Worm (Caenorhabditis elegans): ENCODE measurements around the gene H40L08.7.

H40L08.7 gene

DNA sequence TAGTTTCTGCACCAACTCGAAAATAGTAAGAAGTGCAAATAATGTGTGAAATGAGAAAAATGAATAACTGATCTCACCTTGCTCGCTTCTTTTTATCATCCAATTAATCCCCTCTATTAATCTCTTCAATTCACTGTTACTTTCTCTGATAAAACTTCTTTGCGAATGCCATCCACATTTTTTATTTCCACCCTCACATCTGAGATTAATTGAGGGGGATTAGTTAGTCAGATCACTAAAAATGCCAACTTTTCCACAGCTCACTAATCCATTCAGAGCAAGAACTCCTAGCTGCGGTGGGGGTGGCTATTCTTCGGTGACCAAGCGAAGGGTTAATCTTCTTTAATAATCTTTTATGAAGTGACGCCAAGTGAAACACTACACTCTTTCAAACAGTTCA, 42.8 kb downstream of the H40L08.7 start, which contains the start of gene dsc-1:
TSS of gene dsc-1 (minus strand) at position 46 of the 400 bp plus-strand sequence.
- TF ChIP-seq ceh-39 (tag; optimal IDR thresholded peaks at IDR 0.05) (no peak), elt-1 (tag; optimal IDR thresholded peaks at IDR 0.05; ENCODE audit: borderline replicate concordance, insufficient read depth) (no peak), ham-2 (GFP tag; optimal IDR thresholded peaks at IDR 0.05) (no peak)

DNA sequence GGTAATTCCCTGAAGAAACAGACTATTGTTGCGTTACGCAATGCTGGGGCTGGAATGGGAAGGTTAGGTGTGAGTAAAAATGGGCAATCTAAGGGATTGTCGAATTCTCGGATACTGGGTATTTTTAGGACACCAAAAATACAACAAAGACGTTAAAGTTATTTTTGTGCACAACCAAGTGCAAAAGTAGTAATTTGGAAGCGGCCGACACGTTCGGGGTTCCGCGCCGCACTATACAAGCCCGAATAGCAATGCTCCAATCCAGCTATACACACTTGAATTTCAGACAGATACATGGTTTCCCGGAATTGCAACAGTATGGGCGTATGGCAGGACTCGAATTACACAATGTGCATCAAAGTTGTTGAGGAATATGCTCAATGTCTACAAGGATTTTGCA, 49.5 kb downstream of the H40L08.7 start:
- TF ChIP-seq lsy-2 (tag; optimal IDR thresholded peaks at IDR 0.05) (no peak), nhr-237 (tag; optimal IDR thresholded peaks at IDR 0.05) (no peak), nhr-76 (tag; optimal IDR thresholded peaks at IDR 0.05) (no peak), tbx-8 (GFP tag; optimal IDR thresholded peaks at IDR 0.05) (no peak), ham-2 (GFP tag; optimal IDR thresholded peaks at IDR 0.05) (no peak), elt-3 (tag; optimal IDR thresholded peaks at IDR 0.05) (no peak), lin-13 (tag; optimal IDR thresholded peaks at IDR 0.05) (no peak), ces-1 (GFP tag; optimal IDR thresholded peaks at IDR 0.05) (no peak), unc-62 (GFP tag; optimal IDR thresholded peaks at IDR 0.05) (no peak), zip-8 (tag; optimal IDR thresholded peaks at IDR 0.05) (no peak), nhr-12 (tag; optimal IDR thresholded peaks at IDR 0.05) (no peak), M03D4.4 (tag; optimal IDR thresholded peaks at IDR 0.05) (no peak), drap-1 (GFP tag; optimal IDR thresholded peaks at IDR 0.05) (no peak), unc-39 (tag; optimal IDR thresholded peaks at IDR 0.05) (no peak), elt-1 (tag; optimal IDR thresholded peaks at IDR 0.05; ENCODE audit: borderline replicate concordance, insufficient read depth) (no peak), mep-1 (tag; optimal IDR thresholded peaks at IDR 0.05) (no peak), ceh-43 (GFP tag; optimal IDR thresholded peaks at IDR 0.05) (no peak)

DNA sequence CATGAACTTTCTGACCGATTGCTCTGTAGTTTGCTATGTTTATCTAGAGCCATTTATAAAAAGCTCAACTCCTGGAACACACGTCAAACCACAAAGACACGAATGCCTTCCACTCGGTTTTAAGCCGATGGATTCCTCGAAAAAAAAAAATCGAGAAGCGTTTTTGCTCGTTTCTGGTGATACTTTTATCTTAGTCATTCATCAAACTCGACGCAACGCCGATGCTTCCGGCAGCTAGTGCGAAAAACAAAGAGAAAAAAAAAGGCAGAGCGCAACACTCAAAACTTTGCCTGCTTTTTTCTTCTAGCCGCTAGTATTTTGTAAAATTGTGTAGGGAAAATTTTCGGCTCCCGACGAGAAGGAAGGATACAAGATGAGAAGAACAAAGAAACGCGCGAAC, 50.0 kb downstream of the H40L08.7 start:
- TF ChIP-seq nhr-2 (tag; optimal IDR thresholded peaks at IDR 0.05) (no peak), ztf-11 (tag; optimal IDR thresholded peaks at IDR 0.05) (no peak), mep-1 (tag; optimal IDR thresholded peaks at IDR 0.05) (no peak), mls-2 (tag; optimal IDR thresholded peaks at IDR 0.05) (no peak), elt-1 (tag; optimal IDR thresholded peaks at IDR 0.05; ENCODE audit: borderline replicate concordance, insufficient read depth) (no peak), ceh-39 (tag; optimal IDR thresholded peaks at IDR 0.05) (no peak), nhr-76 (tag; optimal IDR thresholded peaks at IDR 0.05) (no peak)
